Worm (Caenorhabditis elegans): ENCODE data around the gene M01F1.9.

DNA sequence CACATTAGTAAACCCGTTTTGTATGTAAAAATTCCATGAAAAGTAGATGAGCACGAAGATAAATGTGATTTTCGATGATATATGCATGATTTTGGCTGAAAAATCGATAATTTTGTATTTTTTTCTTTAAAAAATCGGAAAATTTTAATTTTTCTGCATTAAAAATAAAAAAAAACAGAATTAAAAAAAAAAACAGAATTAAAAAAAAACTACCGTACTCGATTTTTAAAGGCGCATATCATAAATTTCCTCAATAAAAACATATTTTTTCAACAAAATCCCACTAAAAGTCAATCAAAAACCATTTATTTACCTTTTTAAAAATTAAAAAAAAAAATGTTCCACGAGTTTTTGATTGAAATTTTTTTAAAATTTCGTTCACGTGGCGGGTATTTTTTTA lies 5.7 kb downstream of the M01F1.9 start, which contains the start of gene gly-14:
- TF ChIP-seq hnd-1 (tag; optimal IDR thresholded peaks at IDR 0.05) = no peak
- TF ChIP-seq hmbx-1 (tag; optimal IDR thresholded peaks at IDR 0.05) = no peak
- TF ChIP-seq scrt-1 (GFP tag; IDR thresholded peaks at IDR 0.05) = no peak
- TF ChIP-seq flt-1 (GFP tag; IDR thresholded peaks at IDR 0.05) = no peak
- TF ChIP-seq aly-1 (tag; optimal IDR thresholded peaks at IDR 0.05) = no peak
- no peak for TF ChIP-seq F13C5.2 (tag; optimal IDR thresholded peaks at IDR 0.05)
